Fruit fly (Drosophila melanogaster): Measurements from ENCODE around the gene Myb.

Myb gene

dm6 chrX:15834594-15835236, 22.9 kb downstream of the Myb start (continued):
- TF ChIP-seq CG34376 (GFP tag; optimal IDR thresholded peaks at IDR 0.05) = peak; percentile 49
- TF ChIP-seq ewg (GFP tag; optimal IDR thresholded peaks at IDR 0.05) = peak; percentile 9
- peak; percentile 18; the same call in 1 of the 3 replicates for TF ChIP-seq row (GFP tag; IDR thresholded peaks at IDR 0.05)
- TF ChIP-seq cg (GFP tag; optimal IDR thresholded peaks at IDR 0.05) = peak; percentile 95
- TF ChIP-seq CG11085 (GFP tag; IDR thresholded peaks at IDR 0.05) = no peak
- TF ChIP-seq sens (GFP tag) = peak; percentile 50
- no peak for TF ChIP-seq mam (GFP tag; optimal IDR thresholded peaks at IDR 0.05)
- no peak for TF ChIP-seq Xbp1 (GFP tag; optimal IDR thresholded peaks at IDR 0.05)
- no peak for TF ChIP-seq Lim3 (GFP tag; IDR thresholded peaks at IDR 0.05)
- no peak for TF ChIP-seq salm (tag; optimal IDR thresholded peaks at IDR 0.05)
- TF ChIP-seq D (optimal IDR thresholded peaks at IDR 0.05) = peak; percentile 45
- TF ChIP-seq D (GFP tag; optimal IDR thresholded peaks at IDR 0.05) = no peak
- no peak for TF ChIP-seq ssp (GFP tag; IDR thresholded peaks at IDR 0.05)
- TF ChIP-seq CG17361 (GFP tag; IDR thresholded peaks at IDR 0.05) = no peak
- peak; percentile 51; the same call in 1 of the 4 replicates for TF ChIP-seq chinmo (GFP tag; IDR thresholded peaks at IDR 0.05; ENCODE audit: partially characterized antibody)
- TF ChIP-seq gro (GFP tag; optimal IDR thresholded peaks at IDR 0.05) = no peak
- TF ChIP-seq CTCF (GFP tag; optimal IDR thresholded peaks at IDR 0.05) = no peak
- TF ChIP-seq nom (GFP tag; optimal IDR thresholded peaks at IDR 0.05) = peak; percentile 57
- TF ChIP-seq CG32767 (GFP tag; IDR thresholded peaks at IDR 0.05) = peak; percentile 79
- TF ChIP-seq lov (optimal IDR thresholded peaks at IDR 0.05) = no peak
- no peak for TF ChIP-seq lov (GFP tag; IDR thresholded peaks at IDR 0.05)
- peak; percentile 60 for TF ChIP-seq MESR4 (GFP tag; optimal IDR thresholded peaks at IDR 0.05)
- no peak for TF ChIP-seq CG17829 (tag; optimal IDR thresholded peaks at IDR 0.05)
- TF ChIP-seq sr (GFP tag; IDR thresholded peaks at IDR 0.05) = no peak
- TF ChIP-seq Dp (GFP tag; optimal IDR thresholded peaks at IDR 0.05) = no peak
- no peak for TF ChIP-seq CG14667 (GFP tag; IDR thresholded peaks at IDR 0.05)
- no peak for TF ChIP-seq ind (GFP tag; optimal IDR thresholded peaks at IDR 0.05)
- TF ChIP-seq kay (GFP tag; optimal IDR thresholded peaks at IDR 0.05) = peak; percentile 81
- no peak for TF ChIP-seq Chrac-16 (GFP tag; optimal IDR thresholded peaks at IDR 0.05)
- TF ChIP-seq sna (GFP tag; IDR thresholded peaks at IDR 0.05; ENCODE audit: partially characterized antibody) = no peak
- TF ChIP-seq CG13624 (GFP tag; optimal IDR thresholded peaks at IDR 0.05) = no peak
- no peak for TF ChIP-seq Ets97D (GFP tag; optimal IDR thresholded peaks at IDR 0.05)
- TF ChIP-seq CG7745 (tag; optimal IDR thresholded peaks at IDR 0.05) = peak; percentile 21
- TF ChIP-seq cas (GFP tag; IDR thresholded peaks at IDR 0.05) = no peak
- no peak for TF ChIP-seq sqz (GFP tag; optimal IDR thresholded peaks at IDR 0.05)
- no peak for TF ChIP-seq CG8290 (GFP tag; optimal IDR thresholded peaks at IDR 0.05)
- no peak for TF ChIP-seq CG8290 (tag; optimal IDR thresholded peaks at IDR 0.05)

- TF ChIP-seq CG34422 (GFP tag; IDR thresholded peaks at IDR 0.05) (no peak), grau (tag; optimal IDR thresholded peaks at IDR 0.05) (peak; percentile 70), MTF-1 (GFP tag; optimal IDR thresholded peaks at IDR 0.05; ENCODE audit: borderline replicate concordance) (no peak), MBD-R2 (GFP tag; IDR thresholded peaks at IDR 0.05) (no peak), CG4820 (GFP tag; optimal IDR thresholded peaks at IDR 0.05) (no peak), Hmx (GFP tag; optimal IDR thresholded peaks at IDR 0.05) (no peak), sens (GFP tag) (peak; percentile 56), Pdp1 (GFP tag; optimal IDR thresholded peaks at IDR 0.05) (peak in 1 of 2 experiments; percentile 80), sim (GFP tag; IDR thresholded peaks at IDR 0.05) (no peak), Sry-β (GFP tag; optimal IDR thresholded peaks at IDR 0.05) (no peak)
Observed at dm6 chrX:15833957-15834356, 23.7 kb downstream of the Myb start.
